Fruit fly (Drosophila melanogaster) whole organism, prepupa: Measurements from ENCODE around the gene noi.

ENCODE experiments used
- Blimp-1 ChIP-seq: fragments of 200-800 bp; sonication (Bioruptor generic); optimal IDR thresholded peaks from 3 replicates; lab custom pipeline; 2017; ENCODE audit warnings: missing biosample characterization, missing genetic modification characterization, mild to moderate bottlenecking, moderate library complexity, missing genetic modification reagents
- CG10669 ChIP-seq: fragments of 200-800 bp; sonication (Bioruptor generic); optimal IDR thresholded peaks from 3 replicates; lab custom pipeline; 2018; ENCODE audit warnings: missing biosample characterization, mild to moderate bottlenecking, missing genetic modification characterization, moderate library complexity
- CG11902 ChIP-seq: fragments of 200-800 bp; sonication (Bioruptor generic); optimal IDR thresholded peaks from 3 replicates; lab custom pipeline; 2016; ENCODE audit warnings: missing biosample characterization, missing genetic modification characterization
- CG1621 ChIP-seq: fragments of 200-800 bp; sonication (Bioruptor generic); optimal IDR thresholded peaks from 3 replicates; lab custom pipeline; 2018; ENCODE audit warnings: missing biosample characterization, mild to moderate bottlenecking, missing genetic modification characterization
- CG16779 ChIP-seq: fragments of 200-800 bp; sonication (Bioruptor generic); optimal IDR thresholded peaks from 3 replicates; lab custom pipeline; 2017; ENCODE audit warnings: missing biosample characterization, mild to moderate bottlenecking, missing genetic modification characterization
- CG31627 ChIP-seq: fragments of 200-800 bp; sonication (Bioruptor generic); optimal IDR thresholded peaks from 3 replicates; lab custom pipeline; 2016; ENCODE audit warnings: missing biosample characterization, missing genetic modification characterization
- CG32006 ChIP-seq: fragments of 200-800 bp; sonication (Bioruptor generic); optimal IDR thresholded peaks from 3 replicates; lab custom pipeline; 2017; ENCODE audit warnings: missing biosample characterization, mild to moderate bottlenecking, missing genetic modification characterization
- CG4318 ChIP-seq: fragments of 200-800 bp; sonication (Bioruptor generic); optimal IDR thresholded peaks from 3 replicates; lab custom pipeline; 2017; ENCODE audit warnings: missing biosample characterization, mild to moderate bottlenecking, missing genetic modification characterization
- CG6163 ChIP-seq: fragments of 200-800 bp; sonication (Bioruptor generic); IDR thresholded peaks from 3 replicates; pipeline ENCODE4 v1.3.6; 2022; ENCODE audit warnings: missing biosample characterization, missing genetic modification characterization
- CG6276 ChIP-seq: fragments of 200-800 bp; sonication (Bioruptor generic); optimal IDR thresholded peaks from 2 replicates; lab custom pipeline; 2017; ENCODE audit warnings: missing biosample characterization, mild to moderate bottlenecking, missing genetic modification characterization
- CG8119 ChIP-seq: fragments of 200-800 bp; sonication (Bioruptor generic); IDR thresholded peaks from 3 replicates; pipeline ENCODE4 v1.3.6; 2022; ENCODE audit warnings: missing biosample characterization, missing genetic modification characterization
- CG8319 ChIP-seq: fragments of 200-800 bp; sonication (Bioruptor generic); optimal IDR thresholded peaks from 3 replicates; lab custom pipeline; 2016; ENCODE audit warnings: missing biosample characterization, missing genetic modification characterization
- CG9139 ChIP-seq: fragments of 200-800 bp; sonication (Bioruptor generic); optimal IDR thresholded peaks from 3 replicates; lab custom pipeline; 2017; ENCODE audit warnings: missing biosample characterization, mild to moderate bottlenecking, missing genetic modification characterization
- Eip75B ChIP-seq: fragments of 200-800 bp; sonication (Bioruptor generic); optimal IDR thresholded peaks from 3 replicates; lab custom pipeline; 2016; ENCODE audit warnings: missing biosample characterization, missing genetic modification characterization
- Eip78C ChIP-seq: fragments of 200-800 bp; sonication (Bioruptor generic); peaks from one replicate; lab custom pipeline; 2016; ENCODE audit warnings: missing biosample characterization, missing genetic modification characterization
- Hr38 ChIP-seq: sonication (Bioruptor generic); optimal IDR thresholded peaks from 2 replicates; lab custom pipeline; 2016; ENCODE audit warnings: missing biosample characterization, missing genetic modification characterization
- Hr39 ChIP-seq: fragments of 200-800 bp; sonication (Bioruptor generic); optimal IDR thresholded peaks from 2 replicates; lab custom pipeline; 2016; ENCODE audit warnings: missing biosample characterization, missing genetic modification characterization
- Hr4 ChIP-seq: fragments of 200-800 bp; sonication (Bioruptor generic); optimal IDR thresholded peaks from 3 replicates; lab custom pipeline; 2016; ENCODE audit warnings: missing biosample characterization, missing genetic modification characterization
- Sox14 ChIP-seq: fragments of 200-800 bp; sonication (Bioruptor generic); optimal IDR thresholded peaks from 3 replicates; lab custom pipeline; 2016; ENCODE audit warnings: missing biosample characterization, missing genetic modification characterization
- Sox15 ChIP-seq: fragments of 200-800 bp; sonication (Bioruptor generic); optimal IDR thresholded peaks from 3 replicates; lab custom pipeline; 2016; ENCODE audit warnings: missing biosample characterization, missing genetic modification characterization
- cyc ChIP-seq: fragments of 200-800 bp; sonication (Bioruptor generic); optimal IDR thresholded peaks from 3 replicates; lab custom pipeline; 2016; ENCODE audit warnings: missing biosample characterization, missing genetic modification characterization
- dac ChIP-seq: fragments of 200-800 bp; sonication (Bioruptor generic); optimal IDR thresholded peaks from 2 replicates; lab custom pipeline; 2017; ENCODE audit warnings: missing biosample characterization, mild to moderate bottlenecking, missing genetic modification characterization
- dsx ChIP-seq: fragments of 200-800 bp; optimal IDR thresholded peaks from 3 replicates; lab custom pipeline; 2019; ENCODE audit warnings: missing biosample characterization, mild to moderate bottlenecking, missing genetic modification characterization, moderate library complexity; ENCODE audit not compliant: poor library complexity, severe bottlenecking
- fd59A ChIP-seq: fragments of 200-800 bp; sonication (Bioruptor generic); optimal IDR thresholded peaks from 2 replicates; lab custom pipeline; 2017; ENCODE audit warnings: missing biosample characterization, mild to moderate bottlenecking, missing genetic modification characterization, missing genetic modification reagents
- fkh ChIP-seq: fragments of 200-800 bp; sonication (Bioruptor generic); optimal IDR thresholded peaks from 3 replicates; lab custom pipeline; 2017; ENCODE audit warnings: missing biosample characterization, mild to moderate bottlenecking, missing genetic modification characterization, moderate library complexity
- net ChIP-seq: fragments of 200-800 bp; sonication (Bioruptor generic); optimal IDR thresholded peaks from 3 replicates; lab custom pipeline; 2016; ENCODE audit warnings: missing biosample characterization, missing genetic modification characterization
- pdm3 ChIP-seq: fragments of 200-800 bp; sonication (Bioruptor generic); optimal IDR thresholded peaks from 3 replicates; lab custom pipeline; 2016; ENCODE audit warnings: missing biosample characterization, missing genetic modification characterization
- salr ChIP-seq, 2 experiments: fragments of 200-800 bp; sonication (Bioruptor generic); optimal IDR thresholded peaks; 3 replicates each; lab custom pipeline; 2016 to 2018; ENCODE audit warnings: missing biosample characterization in 2 of 2, missing genetic modification characterization in 2 of 2, mild to moderate bottlenecking in 1 of 2
- ss ChIP-seq, 2 experiments: fragments of 200-800 bp; sonication (Bioruptor generic); optimal IDR thresholded peaks; 2 replicates in 1 of 2; 3 replicates in 1 of 2; lab custom pipeline; 2017 to 2018; ENCODE audit warnings: mild to moderate bottlenecking in 2 of 2, missing biosample characterization in 2 of 2, missing genetic modification characterization in 2 of 2, moderate library complexity in 1 of 2
- topi ChIP-seq: fragments of 200-800 bp; sonication (Bioruptor generic); optimal IDR thresholded peaks from 3 replicates; lab custom pipeline; 2016; ENCODE audit warnings: missing biosample characterization, missing genetic modification characterization
- vri ChIP-seq: fragments of 200-800 bp; sonication (Bioruptor generic); optimal IDR thresholded peaks from 3 replicates; lab custom pipeline; 2016; ENCODE audit warnings: missing biosample characterization, mild to moderate bottlenecking, missing genetic modification characterization

The noi gene

DNA sequence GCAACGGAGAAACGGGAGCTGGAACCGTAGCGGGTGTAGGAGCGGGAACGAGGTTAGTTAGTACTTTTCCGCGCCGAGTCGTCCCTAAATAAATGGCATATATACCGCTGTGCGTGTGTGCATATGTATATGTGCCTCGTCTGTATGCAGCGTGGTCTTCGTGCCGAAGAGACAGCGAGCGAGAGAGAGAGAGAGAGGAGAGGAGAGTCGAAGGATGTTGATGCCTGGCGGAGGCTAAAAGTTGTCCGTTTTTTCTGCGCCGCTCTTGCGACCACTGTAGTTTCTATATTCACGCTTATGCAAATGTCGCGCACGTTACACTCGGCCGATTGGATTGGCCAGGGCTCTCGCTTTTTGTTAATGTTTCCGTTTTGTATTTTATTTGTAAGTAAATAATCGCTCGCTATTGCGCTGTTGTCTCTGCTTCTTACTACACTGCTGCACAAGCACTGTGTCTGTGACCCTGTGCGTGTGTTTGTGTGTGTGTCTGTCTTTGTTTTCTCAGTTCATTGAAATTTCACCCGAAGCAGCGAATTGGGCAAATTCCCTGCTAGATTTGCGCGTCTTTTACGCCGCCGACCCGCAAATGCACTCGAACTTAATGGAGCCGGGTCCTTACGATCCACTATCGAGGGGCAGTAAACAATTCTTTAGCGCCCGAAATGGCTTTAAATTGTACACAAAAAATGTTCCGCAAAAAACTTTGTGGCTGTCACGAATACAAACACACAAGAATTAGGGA, 21.3 kb upstream of the noi start, which contains the start of gene Rga (continued):
- TF ChIP-seq Hr38 (GFP tag; lab: Kevin White, UChicago): no peak
- TF ChIP-seq vri: peak; percentile 31
- TF ChIP-seq CG10669 (GFP tag; lab: Kevin White, UChicago): no peak
- no peak for TF ChIP-seq CG1621
- TF ChIP-seq CG8319 (GFP tag; lab: Kevin White, UChicago): no peak
- TF ChIP-seq CG8119 (GFP tag; lab: Robert Waterston, UW): no peak
- TF ChIP-seq pdm3 (GFP tag; lab: Kevin White, UChicago): no peak
- TF ChIP-seq salr (GFP tag; optimal IDR thresholded peaks at IDR 0.05; lab: Kevin White, UChicago): no peak

DNA sequence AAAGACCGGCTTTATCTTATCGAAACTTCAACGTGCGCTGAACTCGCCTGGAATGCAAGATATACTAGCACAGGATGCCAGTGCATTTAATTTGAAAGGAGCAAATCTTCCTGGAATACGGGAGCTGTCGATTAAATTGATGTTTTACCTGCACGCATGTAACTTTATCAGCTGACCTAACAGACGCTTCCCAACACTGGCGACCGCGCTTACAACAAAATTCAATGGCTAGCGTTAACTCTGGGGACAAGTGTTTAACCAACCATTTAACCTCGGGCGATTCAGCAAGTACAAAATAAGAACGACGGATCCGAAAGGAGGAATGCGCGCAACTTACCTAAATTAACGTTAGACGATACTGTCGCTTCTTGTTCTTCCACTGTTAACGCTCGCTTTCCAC, 20.5 kb upstream of the noi start:
- TF ChIP-seq topi (GFP tag; lab: Kevin White, UChicago) (peak; percentile 6), CG16779 (no peak), CG32006 (GFP tag; lab: Kevin White, UChicago) (no peak), CG6276 (no peak), dsx (GFP tag; lab: Kevin White, UChicago) (no peak), CG4318 (GFP tag; lab: Kevin White, UChicago) (no peak), CG6163 (GFP tag; lab: Robert Waterston, UW) (no peak)

DNA sequence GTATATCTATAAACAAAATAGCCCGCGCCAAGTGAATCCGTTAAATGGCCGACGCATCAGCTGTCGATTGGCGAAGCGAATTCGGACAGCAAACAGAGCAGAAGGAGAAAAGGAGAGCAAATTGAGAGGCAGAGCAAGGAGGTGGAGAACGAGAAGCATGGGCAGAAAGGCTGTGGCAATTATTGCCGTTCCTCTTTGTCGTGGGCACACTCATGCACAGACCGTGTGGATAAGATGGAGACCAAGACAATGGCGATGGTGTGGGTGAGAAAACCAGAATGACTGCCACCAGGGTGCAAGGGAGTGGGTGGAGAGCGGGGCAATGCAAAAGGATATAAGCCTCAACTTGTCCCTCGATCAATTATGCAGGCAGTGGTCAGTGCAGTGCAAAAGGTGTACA, 19.9 kb upstream of the noi start:
- TF ChIP-seq dac (GFP tag; lab: Kevin White, UChicago): no peak
- peak; percentile 35 for TF ChIP-seq Eip75B
- TF ChIP-seq CG6163 (GFP tag; lab: Robert Waterston, UW): peak; percentile 75
- peak; percentile 65 for TF ChIP-seq Eip78C
- TF ChIP-seq Sox14: peak; percentile 14
- TF ChIP-seq CG31627 (GFP tag; lab: Kevin White, UChicago): no peak
- TF ChIP-seq vri: no peak
- no peak for TF ChIP-seq net (GFP tag; lab: Kevin White, UChicago)

DNA sequence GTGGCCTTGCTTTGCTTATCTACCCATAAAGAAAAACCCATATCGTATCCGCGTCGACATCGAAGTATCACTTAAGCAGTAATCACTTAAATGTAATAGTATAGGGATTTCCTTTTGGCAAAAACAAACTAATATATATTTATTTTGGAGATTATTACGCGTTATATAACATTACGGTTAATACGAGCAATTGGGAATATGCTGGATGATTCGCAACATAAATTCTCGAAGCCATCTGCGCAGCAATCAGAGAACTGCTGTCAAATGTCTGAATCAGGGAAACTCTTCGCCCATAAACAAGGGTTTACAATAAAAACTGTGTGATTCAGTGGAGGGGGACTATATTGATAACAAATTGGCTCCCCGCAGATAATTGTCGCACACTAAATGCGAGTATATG, 19.4 kb upstream of the noi start:
- no peak for TF ChIP-seq fd59A
- peak; percentile 11 for TF ChIP-seq vri
- TF ChIP-seq, all 60 proteins: peak for 1

DNA sequence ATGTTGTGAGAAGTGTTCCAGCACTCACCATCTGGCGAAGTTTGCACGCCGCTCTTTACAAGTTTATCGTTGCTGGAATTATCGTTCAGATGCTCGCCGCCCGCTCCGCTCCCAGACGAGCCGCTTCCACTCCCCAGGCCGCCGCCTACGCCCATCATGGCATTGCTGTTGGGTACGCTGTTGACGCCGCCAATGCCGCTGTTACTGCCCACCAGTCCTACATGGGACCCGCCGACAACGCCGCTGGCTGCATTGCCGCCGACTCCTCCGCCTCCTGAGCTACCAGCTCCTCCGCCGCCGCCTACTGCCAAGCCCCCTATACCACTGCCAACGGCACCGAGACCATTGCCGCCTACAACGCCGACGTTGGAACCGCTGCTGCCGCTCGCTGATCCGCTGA, 17.2 kb upstream of the noi start:
- TF ChIP-seq cyc (GFP tag; lab: Kevin White, UChicago) (no peak), CG9139 (GFP tag; lab: Kevin White, UChicago) (no peak), Hr39 (no peak), Hr4 (GFP tag; lab: Kevin White, UChicago) (no peak), net (GFP tag; lab: Kevin White, UChicago) (no peak), CG32006 (GFP tag; lab: Kevin White, UChicago) (no peak), pdm3 (GFP tag; lab: Kevin White, UChicago) (no peak), Blimp-1 (GFP tag; lab: Kevin White, UChicago) (no peak), CG16779 (no peak), topi (GFP tag; lab: Kevin White, UChicago) (no peak), dac (GFP tag; lab: Kevin White, UChicago) (no peak), ss (GFP tag; optimal IDR thresholded peaks at IDR 0.05; lab: Kevin White, UChicago) (no peak), fkh (GFP tag; lab: Kevin White, UChicago) (no peak), Sox15 (no peak), CG11902 (no peak), Hr38 (GFP tag; lab: Kevin White, UChicago) (no peak)
- TF ChIP-seq, all 60 proteins: peak for 0
